Fruit fly (Drosophila melanogaster) S2 (cell line): ENCODE data around the gene ppk26.

ENCODE experiments used
- CG8478 ChIP-seq: fragments of >200 bp; optimal IDR thresholded peaks from 2 replicates; lab custom pipeline; 2018
- CTCF ChIP-seq, 2 experiments: fragments of >200 bp; optimal IDR thresholded peaks; 2 replicates each; lab custom pipeline; 2018

ppk26 gene

DNA sequence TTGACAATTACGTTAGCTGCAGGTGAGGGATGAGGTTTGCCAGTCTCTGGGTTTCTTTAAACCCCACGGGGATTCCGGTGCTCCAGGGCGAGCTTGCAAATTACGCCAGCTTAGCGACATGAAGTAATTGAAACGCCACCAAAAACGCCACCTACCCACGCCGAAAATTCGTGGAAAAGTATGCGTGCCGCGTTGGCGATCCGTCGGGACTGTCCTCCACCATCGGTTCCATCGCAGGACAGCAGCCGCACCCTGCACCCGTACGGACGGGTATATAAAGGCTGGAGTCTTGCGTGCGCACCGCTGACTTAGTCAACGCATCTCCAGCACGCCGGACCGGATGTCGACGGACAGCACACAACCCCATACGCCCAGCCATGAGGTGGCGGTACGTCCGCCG is at the start of gene ppk26:
Gene ppk26 (plus strand): TSS at position 301 of the 400 bp plus-strand sequence.
- no peak for TF ChIP-seq CG8478 (lab: Kevin White, UChicago)
- no peak for TF ChIP-seq CTCF (optimal IDR thresholded peaks at IDR 0.05; lab: Kevin White, UChicago)

DNA sequence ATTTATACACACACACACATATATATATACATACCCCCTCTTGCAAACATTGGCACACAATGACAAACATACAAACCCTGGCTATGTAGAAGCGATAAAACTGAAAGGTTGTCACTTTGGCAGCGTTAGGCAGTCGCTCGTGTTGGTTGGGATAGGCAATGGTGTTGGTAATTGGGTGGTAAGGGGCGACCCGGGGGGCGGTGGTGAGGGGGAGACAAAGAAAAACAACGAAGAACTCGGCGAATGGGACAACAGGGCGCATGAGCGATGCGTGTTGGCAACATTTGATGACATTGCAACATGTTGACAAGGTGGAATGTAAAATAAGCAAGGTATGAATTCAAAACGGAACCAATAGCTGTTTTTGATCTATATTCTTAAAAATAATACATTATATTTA is 33.4 kb upstream of the ppk26 start:
- TF ChIP-seq CTCF (optimal IDR thresholded peaks at IDR 0.05; lab: Kevin White, UChicago) (no peak), CG8478 (lab: Kevin White, UChicago) (no peak)

DNA sequence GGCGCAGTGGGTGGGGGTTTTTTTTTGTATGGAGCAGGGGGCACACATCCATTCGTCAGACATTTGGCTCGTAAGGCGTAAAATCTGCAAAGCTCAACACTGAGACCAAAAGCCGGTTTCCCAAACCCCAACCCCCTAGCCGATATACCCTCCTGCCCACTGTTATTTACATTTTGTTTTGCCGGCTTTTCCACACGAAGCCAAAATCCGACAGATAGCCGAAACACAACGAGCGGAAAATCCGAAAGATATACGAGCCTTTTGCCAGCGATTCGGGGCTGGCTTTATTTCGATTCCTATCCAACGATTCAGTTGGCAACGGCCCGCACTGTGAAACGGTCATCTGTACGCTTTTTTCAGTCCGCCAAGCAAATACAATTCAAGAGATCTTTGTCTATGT is 32.4 kb upstream of the ppk26 start, which contains the start of gene CG42458:
Gene CG42458 (plus strand): TSS at position 311 of the 400 bp plus-strand sequence.
- TF ChIP-seq CG8478 (lab: Kevin White, UChicago) (no peak), CTCF (optimal IDR thresholded peaks at IDR 0.05; lab: Kevin White, UChicago) (no peak)

DNA sequence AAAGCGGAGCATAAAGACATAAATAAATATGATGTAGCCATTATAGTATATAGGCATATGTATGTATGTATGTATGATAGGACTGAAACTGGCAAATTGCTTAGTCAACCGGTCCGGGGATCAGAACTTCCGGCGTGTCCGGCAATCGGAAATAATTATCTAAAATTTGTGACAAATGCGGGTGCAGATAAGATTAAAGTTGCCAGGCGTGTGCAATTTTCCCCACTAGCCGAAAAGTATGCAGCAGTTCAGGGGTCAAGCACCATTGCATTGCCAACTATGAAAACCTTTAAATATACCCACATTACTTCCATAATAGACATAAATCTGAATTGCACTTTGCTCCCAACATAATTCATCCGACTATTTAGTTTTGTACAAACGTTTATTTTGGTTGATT is 23.7 kb upstream of the ppk26 start:
- TF ChIP-seq CG8478 (lab: Kevin White, UChicago) (no peak), CTCF (optimal IDR thresholded peaks at IDR 0.05; lab: Kevin White, UChicago) (no peak)

DNA sequence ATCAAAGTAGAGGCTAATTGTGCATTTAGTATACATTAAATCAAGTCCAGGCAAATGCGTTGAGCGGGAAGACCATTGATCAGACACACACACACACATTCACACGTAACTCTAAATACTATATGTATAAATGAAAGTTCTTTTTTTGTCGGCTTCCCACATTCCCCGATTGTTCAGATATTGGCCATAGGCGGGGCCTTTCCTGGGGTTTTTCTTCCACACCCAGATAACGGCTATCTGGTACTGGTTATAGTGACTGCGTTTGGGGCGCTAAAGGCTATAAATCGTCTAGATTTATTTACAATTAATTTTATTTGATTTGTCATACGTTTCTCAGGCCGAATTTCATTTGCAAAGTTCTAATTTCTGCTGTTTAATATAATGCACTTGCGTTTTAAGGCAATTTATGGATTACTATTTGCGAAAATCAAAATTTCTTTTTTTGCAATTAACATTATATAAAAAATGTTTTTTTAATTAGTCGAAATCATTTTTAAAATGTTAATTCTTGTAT is 23.1 kb upstream of the ppk26 start:
- no peak for TF ChIP-seq CG8478 (lab: Kevin White, UChicago)
- no peak for TF ChIP-seq CTCF (optimal IDR thresholded peaks at IDR 0.05; lab: Kevin White, UChicago)

DNA sequence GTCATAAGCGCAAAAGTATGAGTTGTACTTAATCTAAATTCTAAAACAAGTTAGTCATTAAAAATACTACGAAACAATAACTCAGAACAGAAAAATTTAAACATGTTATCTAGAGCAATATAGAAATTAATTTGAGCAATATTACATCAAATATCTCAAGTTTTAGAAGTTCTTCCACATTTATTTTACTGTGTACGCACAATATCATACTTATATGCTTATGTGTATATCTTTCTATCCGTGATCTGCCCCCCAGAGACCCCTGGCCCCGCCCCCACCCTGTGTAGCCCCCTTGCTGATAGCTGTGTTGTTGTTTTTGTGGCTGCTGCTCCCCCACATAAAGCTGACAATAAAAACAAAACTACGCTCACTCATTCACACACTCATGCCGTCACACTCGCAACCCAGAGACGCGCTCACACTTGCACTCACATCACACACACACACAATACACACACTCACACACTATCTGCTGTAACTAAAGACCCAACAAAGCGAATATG is 22.6 kb upstream of the ppk26 start:
- TF ChIP-seq CTCF (optimal IDR thresholded peaks at IDR 0.05; lab: Kevin White, UChicago) (no peak), CG8478 (lab: Kevin White, UChicago) (no peak)

DNA sequence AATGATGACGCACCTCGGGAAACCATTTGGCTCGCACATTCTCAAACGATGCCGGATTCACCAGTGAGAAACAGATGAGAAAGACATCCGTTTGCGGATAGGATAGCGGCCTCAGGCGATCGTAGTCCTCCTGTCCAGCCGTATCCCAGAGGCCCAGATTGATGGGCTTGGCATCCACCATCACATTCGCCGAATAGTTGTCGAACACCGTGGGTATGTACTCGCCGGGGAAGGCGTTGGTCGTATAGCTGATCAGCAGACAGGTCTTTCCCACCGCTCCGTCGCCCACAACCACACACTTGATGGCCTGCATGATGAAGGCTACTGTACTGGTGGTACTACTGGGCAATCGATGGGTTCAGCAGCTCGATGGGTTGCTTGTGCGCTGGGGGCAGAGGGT is 21.8 kb upstream of the ppk26 start:
- TF ChIP-seq CTCF (optimal IDR thresholded peaks at IDR 0.05; lab: Kevin White, UChicago) (no peak), CG8478 (lab: Kevin White, UChicago) (no peak)

DNA sequence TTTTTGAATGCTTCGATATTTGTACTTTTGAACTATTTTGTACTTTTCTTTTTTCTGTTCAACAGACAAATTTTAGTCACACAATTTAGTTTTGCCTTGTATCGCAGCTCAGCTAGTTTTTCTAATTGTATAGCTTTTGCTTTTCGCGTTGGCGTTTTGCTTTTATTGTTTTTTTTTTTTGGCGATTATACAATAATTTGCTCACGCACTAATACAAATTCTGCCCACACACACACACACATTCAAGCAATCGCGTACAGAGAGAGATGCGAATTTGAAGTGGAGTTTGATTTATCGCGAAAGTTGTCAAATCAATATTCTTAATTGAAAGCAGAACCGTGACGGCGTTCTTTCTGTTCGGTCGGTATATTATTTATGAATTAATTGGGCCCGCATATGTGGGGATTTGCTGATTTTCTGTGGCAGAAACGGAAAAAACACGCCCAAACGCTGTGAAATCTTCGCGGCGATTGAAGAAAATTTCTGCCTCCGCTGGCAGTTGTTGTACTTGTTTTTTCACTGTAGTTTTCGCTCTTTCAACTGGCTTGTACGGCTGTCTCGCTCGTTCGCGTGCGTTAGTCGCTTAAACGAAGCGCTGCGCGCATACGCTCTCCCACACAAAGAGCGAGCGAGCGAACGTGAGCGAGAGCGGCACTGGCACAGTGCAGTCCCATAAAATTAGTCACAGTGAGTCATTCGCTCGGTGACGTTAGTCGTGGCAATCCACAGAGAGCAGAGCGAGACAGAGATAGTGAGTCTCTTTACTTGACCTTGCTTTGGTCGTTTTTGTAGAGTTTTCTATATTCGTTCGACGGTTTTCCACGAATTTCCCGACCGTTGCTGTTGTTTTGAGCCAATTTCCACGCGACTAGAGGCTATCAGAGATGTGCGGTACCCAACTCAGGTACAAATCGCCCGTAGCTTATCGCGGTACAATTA is 21.0 kb upstream of the ppk26 start, which contains the start of gene Rac2:
Gene Rac2 (minus strand): TSS at position 476 of the 939 bp plus-strand sequence.
- no peak for TF ChIP-seq CG8478 (lab: Kevin White, UChicago)
- TF ChIP-seq CTCF (optimal IDR thresholded peaks at IDR 0.05; lab: Kevin White, UChicago), result no peak

DNA sequence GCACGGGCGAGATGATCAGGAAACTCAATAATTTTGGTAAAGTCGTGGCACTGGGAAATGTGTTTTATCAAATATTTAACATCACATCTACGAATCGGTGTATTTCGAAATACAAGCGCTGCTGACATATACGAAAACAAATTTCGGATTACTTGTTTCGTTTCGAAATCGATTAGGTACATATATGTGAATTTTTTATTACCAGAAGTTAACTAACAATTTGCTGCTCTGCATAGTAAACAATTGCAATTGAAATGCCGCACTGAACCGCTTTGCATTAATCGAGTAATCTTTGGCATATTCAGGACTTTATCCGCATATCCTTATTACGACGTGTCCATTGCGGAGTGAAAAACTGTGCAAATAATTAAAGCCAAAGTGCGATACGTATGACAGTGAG is 18.6 kb upstream of the ppk26 start, which contains the start of gene CG14835:
Gene CG14835 (minus strand): TSS at position 101 of the 400 bp plus-strand sequence.
- TF ChIP-seq CTCF (optimal IDR thresholded peaks at IDR 0.05; lab: Kevin White, UChicago) (no peak), CG8478 (lab: Kevin White, UChicago) (no peak)

DNA sequence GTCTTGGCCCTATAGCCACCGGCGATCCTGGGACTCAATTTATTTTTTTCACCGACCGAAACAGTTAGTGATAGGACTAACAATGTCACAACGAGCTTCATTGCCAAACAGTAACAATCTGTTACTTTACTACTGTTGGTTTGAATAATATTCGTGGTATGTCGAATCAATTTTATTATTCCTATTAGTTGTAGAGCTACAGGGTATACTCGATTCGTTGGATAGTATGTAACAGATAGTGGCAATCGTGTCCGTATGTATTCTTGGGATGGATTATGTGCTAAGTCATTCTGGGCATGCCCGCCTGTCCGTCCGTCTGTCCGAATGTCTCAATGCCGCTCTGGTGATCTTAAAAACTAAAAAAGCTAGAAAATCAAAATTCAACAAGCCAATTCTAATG is 16.6 kb upstream of the ppk26 start, which contains the start of gene sphinx1:
Gene sphinx1 (minus strand): TSS at position 101 of the 400 bp plus-strand sequence.
- TF ChIP-seq CG8478 (lab: Kevin White, UChicago) (no peak), CTCF (optimal IDR thresholded peaks at IDR 0.05; lab: Kevin White, UChicago) (no peak)

DNA sequence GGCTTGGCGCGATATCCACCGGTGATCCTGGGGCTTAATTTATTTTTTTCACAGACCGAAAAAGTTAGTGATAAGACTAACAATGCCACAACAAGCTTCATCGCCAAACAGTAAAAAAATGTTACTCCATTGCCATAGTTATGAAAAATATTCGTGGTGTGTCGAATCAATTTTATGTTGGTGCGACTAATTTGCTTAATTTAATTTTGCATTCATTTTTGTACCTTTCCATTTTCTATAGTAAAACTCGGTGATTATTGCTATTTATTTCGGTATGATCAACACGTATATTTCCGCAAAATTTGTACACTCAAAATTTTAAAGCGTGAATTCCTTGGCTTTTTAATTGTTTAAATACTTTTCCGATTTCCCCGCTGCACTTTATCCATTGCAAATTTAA is 15.3 kb upstream of the ppk26 start, which contains the start of gene sphinx2:
Gene sphinx2 (minus strand): TSS at position 101 of the 400 bp plus-strand sequence.
- no peak for TF ChIP-seq CG8478 (lab: Kevin White, UChicago)

DNA sequence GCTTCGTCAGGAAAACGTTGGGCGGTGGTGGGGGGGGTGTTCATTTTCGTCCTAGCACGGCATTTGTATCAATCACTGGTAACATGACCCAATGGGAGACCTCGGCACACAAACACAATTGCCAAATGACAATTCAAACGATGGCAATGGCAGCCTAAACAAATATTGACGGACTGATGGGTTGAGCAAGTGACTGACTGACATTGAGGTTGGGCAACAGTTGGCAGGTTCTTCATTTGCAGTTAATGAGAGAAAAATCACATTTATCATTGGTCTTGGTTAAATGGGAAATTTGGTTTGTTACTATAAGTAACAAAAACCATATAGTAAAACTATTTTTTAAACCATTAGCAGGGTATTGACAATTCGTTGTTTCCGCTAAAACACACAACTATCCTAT is 6.9 kb upstream of the ppk26 start:
- TF ChIP-seq CG8478 (lab: Kevin White, UChicago), result no peak
- TF ChIP-seq CTCF (optimal IDR thresholded peaks at IDR 0.05; lab: Kevin White, UChicago), result no peak

DNA sequence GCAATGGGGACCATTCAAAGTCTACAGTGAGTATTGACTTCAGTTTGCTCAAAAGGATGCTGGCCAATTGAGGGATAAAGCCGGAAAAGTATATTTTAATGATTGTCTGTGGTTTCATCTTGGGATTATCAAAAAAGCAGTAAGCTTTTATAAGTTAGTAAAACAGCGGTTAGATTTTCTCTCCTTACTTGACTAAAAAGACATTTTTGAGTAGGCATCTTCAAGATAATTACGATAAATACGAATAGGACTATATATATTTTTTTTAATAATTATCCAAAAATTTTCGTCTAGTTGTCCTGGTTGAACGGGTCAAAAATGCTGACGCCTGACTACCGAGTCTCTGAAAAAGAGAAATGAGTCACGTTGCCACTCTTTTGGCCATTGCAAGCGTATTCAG is 5.4 kb upstream of the ppk26 start, which contains the start of gene CG33278:
Gene CG33278 (plus strand): TSS at position 301 of the 400 bp plus-strand sequence.
- TF ChIP-seq CTCF (optimal IDR thresholded peaks at IDR 0.05; lab: Kevin White, UChicago), result no peak
- TF ChIP-seq CG8478 (lab: Kevin White, UChicago), result no peak

DNA sequence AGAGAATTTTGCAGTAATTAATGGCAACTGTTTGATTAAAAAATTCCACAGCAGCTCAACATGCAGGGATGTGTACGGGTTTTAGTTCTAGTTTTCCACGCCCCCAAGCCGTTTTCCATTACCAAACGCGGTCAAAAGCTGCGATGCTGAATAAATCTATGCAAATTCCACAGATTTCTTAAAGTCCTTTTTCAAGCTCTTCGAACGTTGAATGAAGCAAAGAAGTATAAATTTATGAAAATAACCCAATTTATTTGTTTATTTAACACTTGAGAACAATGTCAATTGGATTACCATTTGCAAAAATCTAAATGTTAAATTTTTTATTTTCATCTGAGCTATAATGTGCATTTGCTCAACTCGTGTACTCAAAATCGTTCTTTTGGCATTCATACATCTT is 9.3 kb downstream of the ppk26 start, which contains the start of the genes CG42660, CG42661 and Tsp66A:
Gene CG42660 (plus strand): TSS at position 301 of the 400 bp plus-strand sequence.
Gene CG42661 (plus strand): TSS at position 301 of the 400 bp plus-strand sequence.
Gene Tsp66A (plus strand): TSS at position 301 of the 400 bp plus-strand sequence.
- TF ChIP-seq CG8478 (lab: Kevin White, UChicago) (no peak), CTCF (optimal IDR thresholded peaks at IDR 0.05; lab: Kevin White, UChicago) (no peak)
